Fruit fly (Drosophila melanogaster): Measurements from ENCODE around the gene CG3117.

The CG3117 gene

DNA sequence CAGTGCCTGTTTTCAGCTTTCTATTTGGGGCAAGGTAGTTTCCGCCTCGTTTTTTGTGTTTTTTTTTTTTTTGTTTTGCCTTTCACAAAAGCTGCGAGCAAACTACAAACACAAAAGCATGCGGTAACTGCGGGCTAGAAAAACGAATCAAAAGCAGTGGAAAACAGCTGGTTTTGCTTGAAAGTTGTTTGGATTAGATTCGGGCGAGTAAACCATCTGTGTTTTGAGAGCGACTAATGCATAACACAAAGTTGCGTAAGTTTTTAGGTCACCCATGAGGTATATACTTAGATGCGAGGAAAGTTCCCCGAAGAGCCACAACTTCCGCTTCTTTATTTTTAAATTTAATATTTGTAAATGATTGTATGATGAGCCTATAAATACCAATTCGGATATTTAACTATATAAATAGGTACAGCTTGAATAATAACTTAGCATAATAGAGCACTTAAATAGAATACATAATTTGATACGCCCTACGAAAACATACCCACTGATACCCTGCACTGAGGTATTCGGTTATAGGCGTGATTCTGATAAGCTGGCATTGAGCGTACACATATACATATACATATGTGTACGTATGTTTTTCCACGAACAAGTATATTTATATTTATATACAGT is 25.4 kb upstream of the CG3117 start:
- no peak for TF ChIP-seq tai (GFP tag; optimal IDR thresholded peaks at IDR 0.05)
- TF ChIP-seq usp (GFP tag; optimal IDR thresholded peaks at IDR 0.05): no peak
- TF ChIP-seq GATAd (GFP tag; optimal IDR thresholded peaks at IDR 0.05): no peak
- TF ChIP-seq Hnf4 (GFP tag; optimal IDR thresholded peaks at IDR 0.05): no peak
- TF ChIP-seq Jra (GFP tag; optimal IDR thresholded peaks at IDR 0.05): no peak
- TF ChIP-seq sage (GFP tag; optimal IDR thresholded peaks at IDR 0.05): no peak
- TF ChIP-seq fru (GFP tag; optimal IDR thresholded peaks at IDR 0.05): no peak
- TF ChIP-seq dmrt93B (GFP tag; optimal IDR thresholded peaks at IDR 0.05): no peak
- no peak for TF ChIP-seq brk (GFP tag; optimal IDR thresholded peaks at IDR 0.05)
- TF ChIP-seq dsf (GFP tag; optimal IDR thresholded peaks at IDR 0.05; ENCODE audit: borderline replicate concordance): no peak
- TF ChIP-seq h (GFP tag; optimal IDR thresholded peaks at IDR 0.05): no peak
- no peak for TF ChIP-seq sv (GFP tag; optimal IDR thresholded peaks at IDR 0.05)
- TF ChIP-seq lola (GFP tag; optimal IDR thresholded peaks at IDR 0.05): no peak
- TF ChIP-seq ey (GFP tag; optimal IDR thresholded peaks at IDR 0.05): no peak
- TF ChIP-seq Hr78 (GFP tag; optimal IDR thresholded peaks at IDR 0.05): no peak
- TF ChIP-seq Mio (GFP tag; optimal IDR thresholded peaks at IDR 0.05): no peak

DNA sequence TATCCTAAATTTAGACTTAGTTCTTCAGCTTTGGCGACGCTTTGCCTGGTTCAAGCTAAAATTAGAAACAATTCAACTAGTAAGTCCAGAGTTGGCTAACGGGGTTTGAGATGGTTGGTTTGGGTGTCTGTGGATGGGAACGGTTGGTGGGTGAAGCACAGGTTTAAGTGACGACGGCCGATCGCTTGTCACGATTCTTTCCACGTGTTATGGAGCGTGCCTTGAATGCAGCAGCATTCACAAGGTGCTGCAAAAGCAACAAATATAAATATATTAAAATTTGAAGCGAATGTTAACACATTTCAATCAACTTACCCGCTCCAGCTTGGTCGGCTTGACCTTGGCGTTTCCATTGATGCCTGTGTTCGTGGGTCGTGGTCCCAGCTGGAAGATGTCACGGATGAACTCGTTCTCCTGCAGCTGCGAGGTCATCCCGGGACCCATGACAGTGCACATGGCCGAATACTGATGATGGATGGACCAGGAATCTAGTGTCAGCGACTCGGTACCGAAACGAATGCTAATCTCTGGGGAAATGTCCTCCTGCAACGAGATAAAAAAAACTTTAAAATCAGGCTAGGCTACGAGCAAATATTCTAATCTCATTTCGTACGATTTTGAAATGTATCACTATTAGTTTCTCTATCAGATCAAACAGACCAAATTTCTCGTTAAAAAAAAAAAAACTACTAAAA is 22.1 kb upstream of the CG3117 start, which contains the start of gene CG8813:
Gene CG8813 (plus strand): TSS at position 645 of the 695 bp plus-strand sequence.
- TF ChIP-seq Sp1 (GFP tag; optimal IDR thresholded peaks at IDR 0.05) (no peak), usp (GFP tag; optimal IDR thresholded peaks at IDR 0.05) (no peak), HLH106 (tag; optimal IDR thresholded peaks at IDR 0.05) (no peak), Dfd (GFP tag; optimal IDR thresholded peaks at IDR 0.05) (no peak), sv (GFP tag; optimal IDR thresholded peaks at IDR 0.05) (no peak), sage (GFP tag; optimal IDR thresholded peaks at IDR 0.05) (no peak), fru (GFP tag; optimal IDR thresholded peaks at IDR 0.05) (no peak), CG9705 (GFP tag; optimal IDR thresholded peaks at IDR 0.05) (no peak), rgr (GFP tag; optimal IDR thresholded peaks at IDR 0.05) (no peak)

DNA sequence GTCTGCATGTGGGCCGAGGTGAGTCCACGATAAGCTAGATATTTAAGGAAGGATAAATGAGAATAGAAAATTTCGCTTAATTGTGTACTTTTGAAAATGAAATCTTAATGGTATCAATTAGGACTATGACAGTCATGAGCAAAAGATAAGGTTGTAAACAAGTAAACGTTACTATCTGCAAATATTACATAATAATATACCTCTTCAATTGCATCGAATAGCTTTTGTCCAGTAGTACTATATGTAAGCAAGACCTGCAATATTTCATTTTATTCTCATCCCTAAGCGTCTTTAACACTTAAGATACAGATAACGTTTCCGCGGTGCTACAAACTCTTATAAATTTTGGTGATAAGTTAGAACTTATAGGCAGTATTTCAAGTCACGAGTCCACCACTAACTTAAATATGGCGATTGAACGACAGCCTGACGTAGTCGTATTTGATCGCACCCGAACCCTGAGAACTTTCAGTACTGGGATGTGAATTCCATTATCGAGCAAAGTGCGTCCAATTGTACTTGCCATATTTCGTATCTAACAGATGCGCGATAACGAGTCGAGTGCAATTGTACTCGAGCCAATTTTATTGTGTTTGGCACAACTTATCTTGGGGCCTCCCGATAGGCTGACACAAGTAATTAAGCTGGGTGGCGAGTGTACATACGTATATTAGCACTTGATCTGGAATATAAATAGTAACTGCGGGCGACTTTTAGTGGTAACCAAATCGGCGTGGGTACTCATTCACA is 18.7 kb upstream of the CG3117 start:
- TF ChIP-seq Dfd (GFP tag; optimal IDR thresholded peaks at IDR 0.05) (no peak), Hnf4 (GFP tag; optimal IDR thresholded peaks at IDR 0.05) (peak; percentile 12), lola (GFP tag; optimal IDR thresholded peaks at IDR 0.05) (no peak), Rel (GFP tag; optimal IDR thresholded peaks at IDR 0.05) (no peak), Rel (tag; optimal IDR thresholded peaks at IDR 0.05) (peak; percentile 51), dmrt93B (GFP tag; optimal IDR thresholded peaks at IDR 0.05) (no peak), dl (GFP tag; optimal IDR thresholded peaks at IDR 0.05; ENCODE audit: insufficient read depth in 1 of 2, partially characterized antibody in 2 of 2) (no peak), Vsx2 (GFP tag; optimal IDR thresholded peaks at IDR 0.05; ENCODE audit: partially characterized antibody) (no peak), HLH106 (tag; optimal IDR thresholded peaks at IDR 0.05) (no peak), rgr (GFP tag; optimal IDR thresholded peaks at IDR 0.05) (no peak), CG9705 (GFP tag; optimal IDR thresholded peaks at IDR 0.05) (no peak)

DNA sequence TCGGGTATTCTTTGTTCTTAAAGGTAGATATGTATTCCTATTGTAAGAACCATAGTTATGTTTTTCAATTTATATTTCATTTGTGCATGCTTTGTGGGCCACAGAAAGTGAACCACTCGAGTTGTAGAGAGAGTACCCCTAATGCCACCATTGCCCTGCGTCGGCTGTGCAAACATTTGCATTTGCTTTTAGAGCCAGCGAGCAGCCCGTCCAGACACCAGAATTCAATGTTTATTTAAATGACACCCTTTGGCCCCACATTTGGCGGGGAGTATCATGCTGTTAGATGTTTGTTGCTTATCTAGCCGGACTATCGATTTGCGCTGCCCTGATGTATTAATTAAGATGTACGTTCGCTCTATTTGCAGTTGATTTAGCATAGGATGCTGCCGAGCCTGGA is 17.6 kb upstream of the CG3117 start:
- peak; percentile 18 for TF ChIP-seq h (GFP tag; optimal IDR thresholded peaks at IDR 0.05)
- TF ChIP-seq rgr (GFP tag; optimal IDR thresholded peaks at IDR 0.05): peak; percentile 34
- no peak for TF ChIP-seq usp (GFP tag; optimal IDR thresholded peaks at IDR 0.05)
- peak; percentile 52 for TF ChIP-seq Hr83 (GFP tag; optimal IDR thresholded peaks at IDR 0.05; ENCODE audit: poor library complexity, severe bottlenecking)
- no peak for TF ChIP-seq CG9705 (GFP tag; optimal IDR thresholded peaks at IDR 0.05)
- TF ChIP-seq Vsx2 (GFP tag; optimal IDR thresholded peaks at IDR 0.05; ENCODE audit: partially characterized antibody): no peak
- no peak for TF ChIP-seq Mio (GFP tag; optimal IDR thresholded peaks at IDR 0.05)
- no peak for TF ChIP-seq fru (GFP tag; optimal IDR thresholded peaks at IDR 0.05)

DNA sequence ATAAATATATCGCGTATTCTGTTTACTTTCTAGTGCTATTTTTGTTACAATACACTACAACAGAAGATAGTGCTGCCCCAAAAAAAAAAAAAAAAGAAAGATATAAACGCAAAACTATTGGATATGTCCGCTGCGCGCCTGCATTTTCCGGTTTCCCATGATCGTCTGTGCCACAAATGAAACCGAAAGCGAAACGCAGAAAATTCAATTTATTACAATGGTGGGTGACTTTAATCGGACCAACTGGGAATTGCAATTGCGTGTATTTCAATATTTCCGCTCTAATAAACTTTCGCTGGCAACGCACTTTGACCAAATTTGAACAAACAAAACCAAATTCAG is 15.6 kb upstream of the CG3117 start:
- TF ChIP-seq brk (GFP tag; optimal IDR thresholded peaks at IDR 0.05) (no peak), pan (optimal IDR thresholded peaks at IDR 0.05) (no peak), ey (GFP tag; optimal IDR thresholded peaks at IDR 0.05) (no peak), dl (GFP tag; optimal IDR thresholded peaks at IDR 0.05; ENCODE audit: insufficient read depth in 1 of 2, partially characterized antibody in 2 of 2) (no peak), foxo (GFP tag; optimal IDR thresholded peaks at IDR 0.05) (no peak), tai (GFP tag; optimal IDR thresholded peaks at IDR 0.05) (no peak), Hnf4 (GFP tag; optimal IDR thresholded peaks at IDR 0.05) (no peak), Dfd (GFP tag; optimal IDR thresholded peaks at IDR 0.05) (no peak), lola (GFP tag; optimal IDR thresholded peaks at IDR 0.05) (no peak), Jra (GFP tag; optimal IDR thresholded peaks at IDR 0.05) (no peak), Rel (GFP tag; optimal IDR thresholded peaks at IDR 0.05) (no peak), Rel (tag; optimal IDR thresholded peaks at IDR 0.05) (no peak), GATAd (GFP tag; optimal IDR thresholded peaks at IDR 0.05) (no peak), jim (GFP tag; optimal IDR thresholded peaks at IDR 0.05) (no peak), Hr83 (GFP tag; optimal IDR thresholded peaks at IDR 0.05; ENCODE audit: poor library complexity, severe bottlenecking) (no peak), psq (GFP tag; optimal IDR thresholded peaks at IDR 0.05) (no peak), HLH106 (tag; optimal IDR thresholded peaks at IDR 0.05) (no peak), Abd-B (GFP tag; optimal IDR thresholded peaks at IDR 0.05) (no peak), Hr78 (GFP tag; optimal IDR thresholded peaks at IDR 0.05) (no peak), OdsH (GFP tag; optimal IDR thresholded peaks at IDR 0.05) (no peak), Sp1 (GFP tag; optimal IDR thresholded peaks at IDR 0.05) (no peak)
